Fruit fly (Drosophila melanogaster) Kc167 (cell line): Measurements from ENCODE around the gene blot.

Experiments used
- Sin3A ChIP-seq: fragments of >200 bp; optimal IDR thresholded peaks from 2 replicates; lab custom pipeline; 2018; ENCODE audit warnings: missing external identifiers
- h ChIP-seq: fragments of >200 bp; optimal IDR thresholded peaks from 3 replicates; lab custom pipeline; 2018; ENCODE audit warnings: missing external identifiers
- insv ChIP-seq: fragments of >200 bp; optimal IDR thresholded peaks from 3 replicates; lab custom pipeline; 2018; ENCODE audit warnings: missing external identifiers
- psq ChIP-seq: fragments of >200 bp; optimal IDR thresholded peaks from 2 replicates; lab custom pipeline; 2017; ENCODE audit warnings: missing external identifiers
- ttk ChIP-seq: sonication (Bioruptor generic); optimal IDR thresholded peaks from 2 replicates; lab custom pipeline; 2017; ENCODE audit warnings: missing external identifiers

- TF ChIP-seq h (no peak), psq (lab: Kevin White, UChicago) (no peak), Sin3A (lab: Kevin White, UChicago) (no peak), insv (lab: Kevin White, UChicago) (no peak), ttk (lab: Kevin White, UChicago) (no peak)
These were observed 16.7 kb downstream of the blot start for dm6 chr3L:17404646-17405045.
